Fruit fly (Drosophila melanogaster) whole organism, embryonic: Measurements from ENCODE around the gene cic.

Experiments
- Antp ChIP-seq: fragments of 200-800 bp; sonication (Bioruptor generic); optimal IDR thresholded peaks from 3 replicates; lab custom pipeline; 2016; ENCODE audit warnings: missing biosample characterization, missing genetic modification characterization
- BEAF-32 ChIP-seq: fragments of 200-800 bp; sonication (Bioruptor generic); optimal IDR thresholded peaks from 3 replicates; lab custom pipeline; 2017; ENCODE audit warnings: missing biosample characterization, missing genetic modification characterization, mild to moderate bottlenecking, moderate library complexity, missing genetic modification reagents
- CG10147 ChIP-seq: fragments of 200-800 bp; sonication (Bioruptor generic); optimal IDR thresholded peaks from 2 replicates; lab custom pipeline; 2019; ENCODE audit warnings: missing biosample characterization, mild to moderate bottlenecking, missing genetic modification characterization, moderate library complexity
- CG11456 ChIP-seq: fragments of 200-800 bp; sonication (Bioruptor generic); IDR thresholded peaks from 3 replicates; pipeline ENCODE4 v1.3.6; 2022; ENCODE audit warnings: missing biosample characterization, missing genetic modification characterization
- CG14050 ChIP-seq: fragments of 200-800 bp; sonication (Bioruptor generic); IDR thresholded peaks from 3 replicates; pipeline ENCODE4 v1.3.6; 2022; ENCODE audit warnings: missing biosample characterization, missing genetic modification characterization
- CG17361 ChIP-seq: fragments of 200-800 bp; sonication (Bioruptor generic); IDR thresholded peaks from 3 replicates; pipeline ENCODE4 v1.3.6; 2022; ENCODE audit warnings: missing biosample characterization, missing genetic modification characterization
- CG1832 ChIP-seq: fragments of 200-800 bp; sonication (Bioruptor generic); optimal IDR thresholded peaks from 2 replicates; lab custom pipeline; 2017; ENCODE audit warnings: missing biosample characterization, mild to moderate bottlenecking, missing genetic modification characterization, inconsistent platforms
- CG30431 ChIP-seq: fragments of 200-800 bp; sonication (Bioruptor generic); optimal IDR thresholded peaks from 2 replicates; lab custom pipeline; 2017; ENCODE audit warnings: missing biosample characterization, missing genetic modification characterization
- CG31224 ChIP-seq: fragments of 200-800 bp; sonication (Bioruptor generic); IDR thresholded peaks from 2 replicates; pipeline ENCODE4 v1.3.6; 2022; ENCODE audit warnings: missing biosample characterization, missing genetic modification characterization
- CG31365 ChIP-seq: fragments of 200-800 bp; sonication (Bioruptor generic); optimal IDR thresholded peaks from 2 replicates; lab custom pipeline; 2018; ENCODE audit warnings: missing biosample characterization, mild to moderate bottlenecking, missing genetic modification characterization
- CG32772 ChIP-seq: fragments of 200-800 bp; sonication (Bioruptor generic); IDR thresholded peaks from 2 replicates; pipeline ENCODE4 v1.3.6; 2022; ENCODE audit warnings: missing biosample characterization, missing genetic modification characterization
- CG34224 ChIP-seq: fragments of 200-800 bp; sonication (Bioruptor generic); IDR thresholded peaks from 3 replicates; pipeline ENCODE4 v1.3.6; 2022; ENCODE audit warnings: missing biosample characterization, missing genetic modification characterization; ENCODE audit not compliant: partially characterized antibody
- CG4854 ChIP-seq: fragments of 200-800 bp; sonication (Bioruptor generic); optimal IDR thresholded peaks from 2 replicates; lab custom pipeline; 2016; ENCODE audit warnings: missing biosample characterization, missing genetic modification characterization, inconsistent platforms
- CG9609 ChIP-seq: fragments of 200-800 bp; sonication (Bioruptor generic); optimal IDR thresholded peaks from 3 replicates; lab custom pipeline; 2016; ENCODE audit warnings: missing biosample characterization, missing genetic modification characterization
- CG9727 ChIP-seq: fragments of 200-800 bp; sonication (Bioruptor generic); optimal IDR thresholded peaks from 3 replicates; lab custom pipeline; 2017; ENCODE audit warnings: missing biosample characterization, mild to moderate bottlenecking, missing genetic modification characterization
- CkIIα-i1 ChIP-seq: fragments of 200-800 bp; sonication (Bioruptor generic); IDR thresholded peaks from 2 replicates; pipeline ENCODE4 v1.3.6; 2022; ENCODE audit warnings: missing biosample characterization, missing genetic modification characterization
- CoRest ChIP-seq: fragments of 200-800 bp; sonication (Bioruptor generic); optimal IDR thresholded peaks from 3 replicates; lab custom pipeline; 2018; ENCODE audit warnings: missing biosample characterization, mild to moderate bottlenecking, missing genetic modification characterization, moderate library complexity
- Dad ChIP-seq: fragments of 200-800 bp; sonication (Bioruptor generic); optimal IDR thresholded peaks from 3 replicates; lab custom pipeline; 2016; ENCODE audit warnings: missing biosample characterization, missing genetic modification characterization
- Dp ChIP-seq: fragments of 200-800 bp; sonication (Bioruptor generic); optimal IDR thresholded peaks from 2 replicates; lab custom pipeline; 2018; ENCODE audit warnings: missing biosample characterization, mild to moderate bottlenecking, missing genetic modification characterization, moderate library complexity
- Nf-YB ChIP-seq: fragments of 200-800 bp; sonication (Bioruptor generic); optimal IDR thresholded peaks from 3 replicates; lab custom pipeline; 2019; ENCODE audit warnings: missing biosample characterization, mild to moderate bottlenecking, missing genetic modification characterization, moderate library complexity
- Nf-YC ChIP-seq: fragments of 200-800 bp; optimal IDR thresholded peaks from 3 replicates; lab custom pipeline; 2019; ENCODE audit warnings: missing biosample characterization, mild to moderate bottlenecking, missing genetic modification characterization, moderate library complexity
- Pdp1 ChIP-seq, 2 experiments: fragments of 200-800 bp; sonication (Bioruptor generic); optimal IDR thresholded peaks; 3 replicates each; lab custom pipeline; 2016; ENCODE audit warnings: missing biosample characterization in 2 of 2, missing genetic modification characterization in 2 of 2, mild to moderate bottlenecking in 1 of 2, moderate library complexity in 1 of 2
- TFAM ChIP-seq: fragments of 200-800 bp; sonication (Bioruptor generic); optimal IDR thresholded peaks from 2 replicates; lab custom pipeline; 2017; ENCODE audit warnings: missing biosample characterization, missing genetic modification characterization, inconsistent platforms
- Xbp1 ChIP-seq: fragments of 200-800 bp; sonication (Bioruptor generic); optimal IDR thresholded peaks from 3 replicates; lab custom pipeline; 2016; ENCODE audit warnings: missing biosample characterization, mild to moderate bottlenecking, missing genetic modification characterization
- caup ChIP-seq: fragments of 200-800 bp; sonication (Bioruptor generic); optimal IDR thresholded peaks from 3 replicates; lab custom pipeline; 2017; ENCODE audit warnings: missing biosample characterization, mild to moderate bottlenecking, missing genetic modification characterization, moderate library complexity; ENCODE audit not compliant: severe bottlenecking
- cg ChIP-seq: fragments of 200-800 bp; sonication (Bioruptor generic); optimal IDR thresholded peaks from 3 replicates; lab custom pipeline; 2019; ENCODE audit warnings: missing biosample characterization, mild to moderate bottlenecking, missing genetic modification characterization, moderate library complexity
- chinmo ChIP-seq: fragments of 200-800 bp; sonication (Bioruptor generic); IDR thresholded peaks from 4 replicates; pipeline ENCODE4 v1.3.6; 2022; ENCODE audit warnings: missing biosample characterization, missing genetic modification characterization; ENCODE audit not compliant: partially characterized antibody
- chn ChIP-seq: fragments of 200-800 bp; sonication (Bioruptor generic); optimal IDR thresholded peaks from 2 replicates; lab custom pipeline; 2016; ENCODE audit warnings: missing biosample characterization, missing genetic modification characterization
- dm ChIP-seq: fragments of 200-800 bp; sonication (Bioruptor generic); optimal IDR thresholded peaks from 3 replicates; lab custom pipeline; 2016; ENCODE audit warnings: missing biosample characterization, missing genetic modification characterization
- dpn ChIP-seq, 2 experiments: fragments of 200-800 bp; sonication (Bioruptor generic); optimal IDR thresholded peaks; 3 replicates each; lab custom pipeline; 2016; ENCODE audit warnings: missing biosample characterization in 2 of 2, missing genetic modification characterization in 2 of 2
- emc ChIP-seq: fragments of 200-800 bp; sonication (Bioruptor generic); optimal IDR thresholded peaks from 2 replicates; lab custom pipeline; 2016; ENCODE audit warnings: missing biosample characterization, missing genetic modification characterization
- gcm ChIP-seq: fragments of 200-800 bp; sonication (Bioruptor generic); optimal IDR thresholded peaks from 2 replicates; lab custom pipeline; 2019; ENCODE audit warnings: missing biosample characterization, mild to moderate bottlenecking, missing genetic modification characterization, moderate library complexity
- gcm2 ChIP-seq: fragments of 200-800 bp; sonication (Bioruptor generic); optimal IDR thresholded peaks from 2 replicates; lab custom pipeline; 2016; ENCODE audit warnings: missing biosample characterization, missing genetic modification characterization
- gsb-n ChIP-seq: fragments of 200-800 bp; sonication (Bioruptor generic); optimal IDR thresholded peaks from 3 replicates; lab custom pipeline; 2018; ENCODE audit warnings: missing biosample characterization, mild to moderate bottlenecking, missing genetic modification characterization
- hkb ChIP-seq, 2 experiments: fragments of 200-800 bp in 1 of 2; fragments of >200 bp in 1 of 2; sonication (Bioruptor generic) in 1 of 2; IDR thresholded peaks in 1 of 2; optimal IDR thresholded peaks in 1 of 2; 2 replicates each; pipeline versions ENCODE4 v1.3.6 to Lab custom; 2017 to 2022; ENCODE audit warnings: missing biosample characterization in 1 of 2, missing genetic modification characterization in 1 of 2
- knrl ChIP-seq: fragments of 200-800 bp; sonication (Bioruptor generic); IDR thresholded peaks from 3 replicates; pipeline ENCODE4 v1.3.6; 2022; ENCODE audit warnings: missing biosample characterization, missing genetic modification characterization; ENCODE audit not compliant: partially characterized antibody
- lab ChIP-seq: fragments of 200-800 bp; sonication (Bioruptor generic); optimal IDR thresholded peaks from 3 replicates; lab custom pipeline; 2017; ENCODE audit warnings: missing biosample characterization, missing genetic modification characterization, mild to moderate bottlenecking, moderate library complexity, missing genetic modification reagents
- lmd ChIP-seq: fragments of 200-800 bp; sonication (Bioruptor generic); IDR thresholded peaks from 2 replicates; pipeline ENCODE4 v1.3.6; 2022; ENCODE audit warnings: missing biosample characterization, missing genetic modification characterization
- lola ChIP-seq, 3 experiments: fragments of >200 bp in 2 of 3; fragments of 200-800 bp in 1 of 3; sonication (Bioruptor generic) in 1 of 3; optimal IDR thresholded peaks; 2 replicates each; lab custom pipeline; 2017 to 2019; ENCODE audit warnings: missing biosample characterization in 3 of 3, missing genetic modification characterization in 3 of 3, mild to moderate bottlenecking in 1 of 3, moderate library complexity in 1 of 3
- mam ChIP-seq: fragments of 200-800 bp; sonication (Bioruptor generic); optimal IDR thresholded peaks from 3 replicates; lab custom pipeline; 2016; ENCODE audit warnings: missing biosample characterization, missing genetic modification characterization
- p53 ChIP-seq: fragments of 200-800 bp; sonication (Bioruptor generic); optimal IDR thresholded peaks from 2 replicates; lab custom pipeline; 2016; ENCODE audit warnings: missing biosample characterization, missing genetic modification characterization
- peb ChIP-seq: fragments of 200-800 bp; sonication (Bioruptor generic); IDR thresholded peaks from 2 replicates; pipeline ENCODE4 v1.3.6; 2022; ENCODE audit warnings: missing biosample characterization, missing genetic modification characterization
- pfk ChIP-seq: fragments of 200-800 bp; sonication (Bioruptor generic); optimal IDR thresholded peaks from 2 replicates; lab custom pipeline; 2018; ENCODE audit warnings: missing biosample characterization, mild to moderate bottlenecking, missing genetic modification characterization, moderate library complexity
- pzg ChIP-seq: fragments of 200-800 bp; sonication (Bioruptor generic); optimal IDR thresholded peaks from 3 replicates; lab custom pipeline; 2018; ENCODE audit warnings: missing biosample characterization, mild to moderate bottlenecking, missing genetic modification characterization, moderate library complexity
- scrt ChIP-seq: fragments of 200-800 bp; sonication (Bioruptor generic); optimal IDR thresholded peaks from 2 replicates; lab custom pipeline; 2018; ENCODE audit warnings: missing biosample characterization, mild to moderate bottlenecking, missing genetic modification characterization, moderate library complexity
- sens-2 ChIP-seq: fragments of 200-800 bp; sonication (Bioruptor generic); IDR thresholded peaks from 2 replicates; pipeline ENCODE4 v1.3.6; 2022; ENCODE audit warnings: missing biosample characterization, missing genetic modification characterization
- ssp ChIP-seq: fragments of 200-800 bp; sonication (Bioruptor generic); IDR thresholded peaks from 2 replicates; pipeline ENCODE4 v1.3.6; 2022; ENCODE audit warnings: missing biosample characterization, missing genetic modification characterization
- tna ChIP-seq: fragments of 200-800 bp; sonication (Bioruptor generic); IDR thresholded peaks from 2 replicates; pipeline ENCODE4 v1.3.6; 2022; ENCODE audit warnings: missing biosample characterization, missing genetic modification characterization; ENCODE audit not compliant: partially characterized antibody

The cic gene

dm6 chr3R:20263793-20264483 is 11.4 kb downstream of the cic start (continued):
- TF ChIP-seq Dp (no peak), CG9727 (GFP tag; lab: Kevin White, UChicago) (no peak), caup (peak; percentile 32), gcm (GFP tag; lab: Kevin White, UChicago) (peak; percentile 16), lab (GFP tag; lab: Kevin White, UChicago) (peak; percentile 73), tna (GFP tag; lab: Robert Waterston, UW) (no peak), knrl (no peak), CG1832 (GFP tag; lab: Kevin White, UChicago) (no peak), gsb-n (tag; lab: Kevin White, UChicago) (peak; percentile 29), ssp (GFP tag; lab: Robert Waterston, UW) (no peak), Nf-YC (tag; lab: Kevin White, UChicago) (no peak), chn (no peak), pfk (GFP tag; lab: Kevin White, UChicago) (peak; percentile 40), CG30431 (no peak), dpn (GFP tag; optimal IDR thresholded peaks at IDR 0.05; lab: Kevin White, UChicago) (no peak), Dad (GFP tag; lab: Kevin White, UChicago) (no peak), CoRest (tag; lab: Kevin White, UChicago) (no peak), CG34224 (GFP tag; lab: Robert Waterston, UW) (no peak), Nf-YB (GFP tag; lab: Kevin White, UChicago) (no peak), scrt (GFP tag; lab: Kevin White, UChicago) (no peak), CG10147 (GFP tag; lab: Kevin White, UChicago) (peak; percentile 17), pzg (no peak), hkb (optimal IDR thresholded peaks at IDR 0.05; lab: Kevin White, UChicago) (no peak), hkb (GFP tag; IDR thresholded peaks at IDR 0.05; lab: Robert Waterston, UW) (peak; percentile 47; the same call in 1 of the 2 replicates), TFAM (GFP tag; lab: Kevin White, UChicago) (no peak), Antp (GFP tag; lab: Kevin White, UChicago) (no peak), CkIIα-i1 (GFP tag; lab: Robert Waterston, UW) (no peak), lmd (GFP tag; lab: Robert Waterston, UW) (no peak), gcm2 (GFP tag; lab: Kevin White, UChicago) (no peak), CG4854 (no peak), CG17361 (no peak), CG31224 (GFP tag; lab: Robert Waterston, UW) (no peak), CG14050 (GFP tag; lab: Robert Waterston, UW) (no peak), p53 (no peak), Pdp1 (GFP tag; optimal IDR thresholded peaks at IDR 0.05; lab: Kevin White, UChicago) (peak in 1 of 2 experiments; percentile 28), sens-2 (GFP tag; lab: Robert Waterston, UW) (no peak), CG31365 (peak; percentile 48), mam (GFP tag; lab: Kevin White, UChicago) (no peak), Xbp1 (GFP tag; lab: Kevin White, UChicago) (no peak), CG32772 (GFP tag; lab: Robert Waterston, UW) (no peak), CG9609 (GFP tag; lab: Kevin White, UChicago) (no peak), chinmo (GFP tag; lab: Robert Waterston, UW) (no peak), emc (GFP tag; lab: Kevin White, UChicago) (no peak), lola (GFP tag; optimal IDR thresholded peaks at IDR 0.05; lab: Kevin White, UChicago) (no peak), peb (GFP tag; lab: Robert Waterston, UW) (no peak), dm (no peak), CG11456 (no peak), cg (GFP tag; lab: Kevin White, UChicago) (peak; percentile 55), BEAF-32 (no peak)
